Worm (Caenorhabditis elegans) whole organism, early embryonic: Measurements from ENCODE around the gene Y59A8B.24.

Experiments used
- B0310.2 ChIP-seq: sonication (generic microtip); optimal IDR thresholded peaks from 2 replicates; lab custom pipeline; 2016; ENCODE audit warnings: mild to moderate bottlenecking, missing genetic modification characterization, missing compliant biosample characterization
- F13C5.2 ChIP-seq: sonication (generic microtip); optimal IDR thresholded peaks from 2 replicates; lab custom pipeline; 2017; ENCODE audit warnings: mild to moderate bottlenecking, missing genetic modification characterization, inconsistent platforms, missing compliant biosample characterization
- aly-1 ChIP-seq: sonication (generic microtip); optimal IDR thresholded peaks from 2 replicates; lab custom pipeline; 2016; ENCODE audit warnings: missing genetic modification characterization, missing compliant biosample characterization
- ama-1 ChIP-seq: fragments of 150-350 bp; optimal IDR thresholded peaks from 2 replicates; lab custom pipeline; 2014
- ceh-13 ChIP-seq: fragments of 200-800 bp; sonication (Bioruptor generic); optimal IDR thresholded peaks from 2 replicates; lab custom pipeline; 2018; ENCODE audit warnings: mild to moderate bottlenecking, missing genetic modification characterization, missing compliant biosample characterization
- ceh-36 ChIP-seq: sonication (generic microtip); optimal IDR thresholded peaks from 2 replicates; lab custom pipeline; 2016; ENCODE audit warnings: missing genetic modification characterization, inconsistent platforms, missing compliant biosample characterization
- ets-7 ChIP-seq: sonication (generic microtip); optimal IDR thresholded peaks from 2 replicates; lab custom pipeline; 2016; ENCODE audit warnings: missing genotype, missing genetic modification characterization, missing compliant biosample characterization
- flt-1 ChIP-seq: fragments of 200-800 bp; sonication (Bioruptor generic); IDR thresholded peaks from 2 replicates; pipeline ENCODE4 v1.3.6; 2022; ENCODE audit warnings: missing genetic modification characterization, missing compliant biosample characterization
- hmbx-1 ChIP-seq: sonication (generic microtip); optimal IDR thresholded peaks from 2 replicates; lab custom pipeline; 2016; ENCODE audit warnings: mild to moderate bottlenecking, missing genetic modification characterization, missing compliant biosample characterization
- hmg-4 ChIP-seq: fragments of 200-800 bp; sonication (Bioruptor generic); optimal IDR thresholded peaks from 2 replicates; lab custom pipeline; 2018; ENCODE audit warnings: mild to moderate bottlenecking, missing genetic modification characterization, missing compliant biosample characterization
- hnd-1 ChIP-seq: sonication (generic microtip); optimal IDR thresholded peaks from 2 replicates; lab custom pipeline; 2016; ENCODE audit warnings: missing genetic modification characterization, missing compliant biosample characterization
- pes-1 ChIP-seq: fragments of 200-800 bp; sonication (Bioruptor generic); IDR thresholded peaks from 2 replicates; pipeline ENCODE4 v1.3.6; 2022; ENCODE audit warnings: missing genetic modification reagents, missing genetic modification characterization, missing compliant biosample characterization
- scrt-1 ChIP-seq: fragments of 200-800 bp; sonication (Bioruptor generic); IDR thresholded peaks from 2 replicates; pipeline ENCODE4 v1.3.6; 2022; ENCODE audit warnings: missing genetic modification characterization, missing compliant biosample characterization
- sea-1 ChIP-seq: fragments of 200-800 bp; sonication (Bioruptor generic); conservative IDR thresholded peaks from 2 replicates; pipeline ENCODE4 v1.3.6; 2022; ENCODE audit warnings: missing genetic modification characterization, missing compliant biosample characterization
- tbx-11 ChIP-seq: fragments of 200-800 bp; sonication (Bioruptor generic); IDR thresholded peaks from 2 replicates; pipeline ENCODE4 v1.3.6; 2022; ENCODE audit warnings: missing genetic modification characterization, missing compliant biosample characterization
- tbx-37 ChIP-seq: fragments of 200-800 bp; sonication (Bioruptor generic); conservative IDR thresholded peaks from 2 replicates; pipeline ENCODE4 v1.3.6; 2022; ENCODE audit warnings: missing genetic modification reagents, missing genetic modification characterization, missing compliant biosample characterization
- tra-4 ChIP-seq: sonication (generic microtip); optimal IDR thresholded peaks from 2 replicates; lab custom pipeline; 2017; ENCODE audit warnings: missing genetic modification characterization, missing compliant biosample characterization

Gene Y59A8B.24

ce11 chrV:17978207-17978606 lies 26.5 kb downstream of the Y59A8B.24 start:
- TF ChIP-seq pes-1 (GFP tag; lab: Robert Waterston, UW) (no peak), sea-1 (GFP tag; lab: Robert Waterston, UW) (no peak), F13C5.2 (tag; lab: Kevin White, UChicago) (no peak), hnd-1 (tag; lab: Kevin White, UChicago) (no peak), ets-7 (no peak), scrt-1 (GFP tag; lab: Robert Waterston, UW) (no peak), tbx-11 (GFP tag; lab: Robert Waterston, UW) (no peak), hmbx-1 (tag; lab: Kevin White, UChicago) (no peak), ceh-36 (tag; lab: Kevin White, UChicago) (no peak), tra-4 (no peak)

ce11 chrV:17979789-17980188 lies 28.0 kb downstream of the Y59A8B.24 start, which contains the start of gene snx-6:
snx-6 (minus strand) TSS chrV:17980082.
- no peak for TF ChIP-seq ceh-36 (tag; lab: Kevin White, UChicago)
- TF ChIP-seq ets-7, result no peak
- TF ChIP-seq tbx-37 (GFP tag; lab: Robert Waterston, UW), result no peak
- TF ChIP-seq tra-4, result no peak
- no peak for TF ChIP-seq ama-1 (lab: Kevin White, UChicago)
- TF ChIP-seq aly-1 (tag; lab: Kevin White, UChicago), result no peak
- TF ChIP-seq tbx-11 (GFP tag; lab: Robert Waterston, UW), result no peak
- no peak for TF ChIP-seq B0310.2
- no peak for TF ChIP-seq hmg-4 (GFP tag; lab: Kevin White, UChicago)
- TF ChIP-seq ceh-13 (GFP tag; lab: Kevin White, UChicago), result no peak
- TF ChIP-seq flt-1 (GFP tag; lab: Robert Waterston, UW), result no peak
- no peak for TF ChIP-seq F13C5.2 (tag; lab: Kevin White, UChicago)

DNA sequence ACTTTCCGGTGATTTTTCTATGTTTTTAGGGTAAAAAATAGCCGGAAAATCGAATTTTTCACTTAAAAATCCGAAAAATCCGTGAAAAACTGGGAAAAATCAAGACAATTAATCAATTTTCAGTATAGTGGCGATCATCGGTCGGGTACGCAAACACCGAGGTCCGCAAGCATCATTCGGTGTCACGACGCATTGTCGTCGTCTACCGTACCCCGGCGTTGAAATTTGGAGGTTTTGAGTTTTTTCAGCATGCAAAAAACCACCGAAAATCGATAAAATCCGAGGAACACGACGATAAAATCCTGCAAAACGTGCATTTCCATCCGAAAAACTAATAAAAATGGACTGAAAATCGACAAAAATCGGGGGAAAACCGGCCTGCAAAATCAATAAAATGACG lies 30.0 kb downstream of the Y59A8B.24 start:
- TF ChIP-seq tbx-37 (GFP tag; lab: Robert Waterston, UW) (no peak), aly-1 (tag; lab: Kevin White, UChicago) (no peak), ceh-36 (tag; lab: Kevin White, UChicago) (no peak), ama-1 (lab: Kevin White, UChicago) (no peak), pes-1 (GFP tag; lab: Robert Waterston, UW) (no peak), hnd-1 (tag; lab: Kevin White, UChicago) (no peak), B0310.2 (no peak)

DNA sequence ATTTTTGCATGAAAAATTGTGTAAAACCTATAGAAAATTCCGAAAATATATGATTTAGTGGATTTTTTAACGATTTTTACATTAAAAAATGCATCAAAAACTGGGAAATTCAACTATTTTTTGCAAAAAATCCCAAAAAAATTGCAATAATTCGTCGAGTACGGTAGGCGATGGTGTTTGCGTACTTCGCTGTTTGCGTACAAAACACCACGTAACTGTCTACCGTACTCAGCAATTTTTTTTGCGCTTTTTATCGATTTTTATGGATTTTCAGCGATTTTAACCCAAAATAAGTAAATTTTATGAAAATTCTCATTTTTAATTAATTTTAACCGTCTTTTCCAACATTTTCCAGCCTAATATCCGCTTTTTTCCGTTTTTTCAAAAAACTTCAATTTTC lies 31.2 kb downstream of the Y59A8B.24 start:
- TF ChIP-seq pes-1 (GFP tag; lab: Robert Waterston, UW) (no peak), tbx-11 (GFP tag; lab: Robert Waterston, UW) (no peak), hnd-1 (tag; lab: Kevin White, UChicago) (no peak), ama-1 (lab: Kevin White, UChicago) (no peak), tra-4 (no peak), ceh-36 (tag; lab: Kevin White, UChicago) (no peak), hmg-4 (GFP tag; lab: Kevin White, UChicago) (no peak), aly-1 (tag; lab: Kevin White, UChicago) (no peak), hmbx-1 (tag; lab: Kevin White, UChicago) (no peak), ceh-13 (GFP tag; lab: Kevin White, UChicago) (no peak), scrt-1 (GFP tag; lab: Robert Waterston, UW) (no peak), sea-1 (GFP tag; lab: Robert Waterston, UW) (no peak), B0310.2 (no peak), flt-1 (GFP tag; lab: Robert Waterston, UW) (no peak), F13C5.2 (tag; lab: Kevin White, UChicago) (no peak), tbx-37 (GFP tag; lab: Robert Waterston, UW) (no peak), ets-7 (no peak)

- no peak for TF ChIP-seq pes-1 (GFP tag; lab: Robert Waterston, UW)
- no peak for TF ChIP-seq sea-1 (GFP tag; lab: Robert Waterston, UW)
- TF ChIP-seq hmbx-1 (tag; lab: Kevin White, UChicago), result no peak
- no peak for TF ChIP-seq tra-4
- TF ChIP-seq hmg-4 (GFP tag; lab: Kevin White, UChicago), result no peak
- TF ChIP-seq flt-1 (GFP tag; lab: Robert Waterston, UW), result no peak
- TF ChIP-seq ets-7, result no peak
- no peak for TF ChIP-seq ceh-36 (tag; lab: Kevin White, UChicago)
- TF ChIP-seq F13C5.2 (tag; lab: Kevin White, UChicago), result no peak
- no peak for TF ChIP-seq ceh-13 (GFP tag; lab: Kevin White, UChicago)
- no peak for TF ChIP-seq aly-1 (tag; lab: Kevin White, UChicago)
- no peak for TF ChIP-seq tbx-11 (GFP tag; lab: Robert Waterston, UW)
- TF ChIP-seq B0310.2, result no peak
- TF ChIP-seq scrt-1 (GFP tag; lab: Robert Waterston, UW), result no peak
- no peak for TF ChIP-seq ama-1 (lab: Kevin White, UChicago)
- no peak for TF ChIP-seq hnd-1 (tag; lab: Kevin White, UChicago)
Observed at ce11 chrV:17985960-17986359, 34.2 kb downstream of the Y59A8B.24 start, which contains the start of gene Y59A8B.21. Y59A8B.21 (plus strand) TSS chrV:17986260.

- TF ChIP-seq flt-1 (GFP tag; lab: Robert Waterston, UW), result no peak
- TF ChIP-seq F13C5.2 (tag; lab: Kevin White, UChicago), result no peak
- TF ChIP-seq ets-7, result no peak
- no peak for TF ChIP-seq ceh-36 (tag; lab: Kevin White, UChicago)
- TF ChIP-seq aly-1 (tag; lab: Kevin White, UChicago), result no peak
- no peak for TF ChIP-seq ceh-13 (GFP tag; lab: Kevin White, UChicago)
Observed at ce11 chrV:18001268-18001667, 49.5 kb downstream of the Y59A8B.24 start, which contains the start of gene lon-8. lon-8 (minus strand) TSS chrV:18001368.
